Worm (Caenorhabditis elegans): ENCODE measurements around the gene C16C8.5.

DNA sequence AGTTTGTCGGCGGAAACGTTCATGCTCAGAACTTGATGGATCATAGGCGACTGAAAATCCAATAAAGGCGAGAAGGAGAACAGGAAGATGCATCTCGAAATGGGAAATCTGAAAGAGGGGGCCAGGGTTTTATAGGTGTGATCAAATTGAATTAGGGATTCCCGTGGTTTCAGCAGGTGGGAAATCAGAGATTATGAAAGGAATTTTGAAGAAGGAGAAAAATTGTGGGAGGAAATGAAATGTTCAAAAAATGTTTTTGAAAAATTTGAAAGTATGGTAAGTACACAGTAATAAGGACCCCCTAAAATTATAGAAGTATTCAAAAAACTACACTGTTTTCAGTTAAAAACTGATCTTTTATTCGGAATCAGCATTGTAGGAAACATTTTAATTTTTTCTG lies 25.4 kb upstream of the C16C8.5 start, which contains the start of gene Y49F6B.20:
- TF ChIP-seq unc-86 (tag; optimal IDR thresholded peaks at IDR 0.05) (no peak), ama-1 (optimal IDR thresholded peaks at IDR 0.05) (no peak), F13H6.1 (tag; optimal IDR thresholded peaks at IDR 0.05) (no peak), hlh-15 (tag; optimal IDR thresholded peaks at IDR 0.05) (no peak), K02D7.2 (tag; optimal IDR thresholded peaks at IDR 0.05) (no peak)
